Fruit fly (Drosophila melanogaster) whole organism, wandering third instar larva: ENCODE measurements around the gene CG33181.

ENCODE experiments used
- Abd-B ChIP-seq: fragments of >200 bp; optimal IDR thresholded peaks from 2 replicates; lab custom pipeline; 2017; ENCODE audit warnings: missing biosample characterization, missing genetic modification characterization
- CrebA ChIP-seq: fragments of 200-800 bp; sonication (Bioruptor generic); optimal IDR thresholded peaks from 2 replicates; lab custom pipeline; 2016; ENCODE audit warnings: missing biosample characterization, mild to moderate bottlenecking, missing genetic modification characterization, borderline replicate concordance
- Dfd ChIP-seq: fragments of >200 bp; optimal IDR thresholded peaks from 2 replicates; lab custom pipeline; 2017; ENCODE audit warnings: missing biosample characterization, missing genetic modification characterization
- Dif ChIP-seq: fragments of 200-275, 200-300 bp; sonication (Bioruptor generic); optimal IDR thresholded peaks from 2 replicates; lab custom pipeline; 2018; ENCODE audit warnings: missing biosample characterization, missing genetic modification characterization; ENCODE audit not compliant: partially characterized antibody
- GATAd ChIP-seq: sonication (Bioruptor generic); optimal IDR thresholded peaks from 2 replicates; lab custom pipeline; 2016; ENCODE audit warnings: missing biosample characterization, missing genetic modification characterization
- HLH106 ChIP-seq: fragments of 200-800 bp; optimal IDR thresholded peaks from 3 replicates; lab custom pipeline; 2019; ENCODE audit warnings: missing biosample characterization, mild to moderate bottlenecking, missing genetic modification characterization, moderate library complexity
- Hnf4 ChIP-seq: fragments of 200-800 bp; sonication (Bioruptor generic); optimal IDR thresholded peaks from 2 replicates; lab custom pipeline; 2016; ENCODE audit warnings: missing biosample characterization, mild to moderate bottlenecking, missing genetic modification characterization
- Hr78 ChIP-seq: fragments of >200 bp; optimal IDR thresholded peaks from 2 replicates; lab custom pipeline; 2017; ENCODE audit warnings: missing biosample characterization, missing genetic modification characterization
- Hr83 ChIP-seq: fragments of 200-300 bp; sonication (Bioruptor generic); optimal IDR thresholded peaks from 2 replicates; lab custom pipeline; 2016; ENCODE audit warnings: missing biosample characterization, mild to moderate bottlenecking, missing genetic modification characterization, moderate library complexity; ENCODE audit not compliant: poor library complexity, severe bottlenecking
- Myc ChIP-seq: fragments of >200 bp; optimal IDR thresholded peaks from 2 replicates; lab custom pipeline; 2017
- N ChIP-seq: fragments of >200 bp; optimal IDR thresholded peaks from 2 replicates; lab custom pipeline; 2018; ENCODE audit warnings: missing biosample characterization, missing external identifiers, missing genetic modification characterization
- OdsH ChIP-seq: fragments of 200-800 bp; sonication (Bioruptor generic); optimal IDR thresholded peaks from 2 replicates; lab custom pipeline; 2016; ENCODE audit warnings: missing biosample characterization, mild to moderate bottlenecking, missing genetic modification characterization
- Rel ChIP-seq, 2 experiments: fragments of 200-800 bp; sonication (Bioruptor generic) in 1 of 2; optimal IDR thresholded peaks; 2 replicates in 1 of 2; 3 replicates in 1 of 2; lab custom pipeline; 2016 to 2019; ENCODE audit warnings: mild to moderate bottlenecking in 2 of 2, missing biosample characterization in 2 of 2, missing genetic modification characterization in 2 of 2, moderate library complexity in 1 of 2
- Sp1 ChIP-seq: fragments of 200-800 bp; sonication (Bioruptor generic); optimal IDR thresholded peaks from 3 replicates; lab custom pipeline; 2019; ENCODE audit warnings: missing biosample characterization, mild to moderate bottlenecking, missing genetic modification characterization, moderate library complexity
- Vsx2 ChIP-seq: fragments of 200-300, 225-300 bp; sonication (Bioruptor generic); optimal IDR thresholded peaks from 2 replicates; lab custom pipeline; 2018; ENCODE audit warnings: missing biosample characterization, missing genetic modification characterization; ENCODE audit not compliant: partially characterized antibody
- br ChIP-seq: fragments of 200-800 bp; sonication (Bioruptor generic); optimal IDR thresholded peaks from 2 replicates; lab custom pipeline; 2016; ENCODE audit warnings: missing biosample characterization, missing genetic modification characterization
- brk ChIP-seq: fragments of 200-800 bp; sonication (Bioruptor generic); optimal IDR thresholded peaks from 2 replicates; lab custom pipeline; 2016; ENCODE audit warnings: missing biosample characterization, mild to moderate bottlenecking, missing genetic modification characterization
- dsf ChIP-seq: sonication (Bioruptor generic); optimal IDR thresholded peaks from 2 replicates; lab custom pipeline; 2016; ENCODE audit warnings: missing biosample characterization, missing genetic modification characterization, borderline replicate concordance
- ey ChIP-seq: fragments of 200-800 bp; sonication (Bioruptor generic); optimal IDR thresholded peaks from 2 replicates; lab custom pipeline; 2016; ENCODE audit warnings: missing biosample characterization, missing genetic modification characterization
- foxo ChIP-seq, 2 experiments: fragments of 200-800 bp; sonication (Bioruptor generic); optimal IDR thresholded peaks; 2 replicates in 1 of 2; 3 replicates in 1 of 2; lab custom pipeline; 2016 to 2017; ENCODE audit warnings: missing biosample characterization in 2 of 2, missing genetic modification characterization in 2 of 2
- fru ChIP-seq: fragments of 200-800 bp; sonication (Bioruptor generic); optimal IDR thresholded peaks from 3 replicates; lab custom pipeline; 2016; ENCODE audit warnings: missing biosample characterization, mild to moderate bottlenecking, missing genetic modification characterization
- h ChIP-seq: fragments of 200-800 bp; sonication (Bioruptor generic); optimal IDR thresholded peaks from 3 replicates; lab custom pipeline; 2016; ENCODE audit warnings: missing biosample characterization, mild to moderate bottlenecking, missing genetic modification characterization
- lola ChIP-seq: fragments of >200 bp; optimal IDR thresholded peaks from 2 replicates; lab custom pipeline; 2017; ENCODE audit warnings: missing biosample characterization, missing genetic modification characterization
- pan ChIP-seq: fragments of >200 bp; optimal IDR thresholded peaks from 2 replicates; lab custom pipeline; 2017
- psq ChIP-seq: fragments of 200-800 bp; sonication (Bioruptor generic); optimal IDR thresholded peaks from 3 replicates; lab custom pipeline; 2017; ENCODE audit warnings: missing biosample characterization, mild to moderate bottlenecking, missing genetic modification characterization, moderate library complexity
- rgr ChIP-seq: fragments of 200-800 bp; sonication (Bioruptor generic); optimal IDR thresholded peaks from 3 replicates; lab custom pipeline; 2016; ENCODE audit warnings: missing biosample characterization, mild to moderate bottlenecking, missing genetic modification characterization
- sv ChIP-seq: fragments of 200-800 bp; sonication (Bioruptor generic); optimal IDR thresholded peaks from 3 replicates; lab custom pipeline; 2016; ENCODE audit warnings: missing biosample characterization, missing genetic modification characterization
- tai ChIP-seq: sonication (Bioruptor generic); optimal IDR thresholded peaks from 2 replicates; lab custom pipeline; 2016; ENCODE audit warnings: missing biosample characterization, missing genetic modification characterization
- woc ChIP-seq: sonication (Bioruptor generic); optimal IDR thresholded peaks from 2 replicates; lab custom pipeline; 2016; ENCODE audit warnings: missing biosample characterization, mild to moderate bottlenecking, missing genetic modification characterization

Gene CG33181

DNA sequence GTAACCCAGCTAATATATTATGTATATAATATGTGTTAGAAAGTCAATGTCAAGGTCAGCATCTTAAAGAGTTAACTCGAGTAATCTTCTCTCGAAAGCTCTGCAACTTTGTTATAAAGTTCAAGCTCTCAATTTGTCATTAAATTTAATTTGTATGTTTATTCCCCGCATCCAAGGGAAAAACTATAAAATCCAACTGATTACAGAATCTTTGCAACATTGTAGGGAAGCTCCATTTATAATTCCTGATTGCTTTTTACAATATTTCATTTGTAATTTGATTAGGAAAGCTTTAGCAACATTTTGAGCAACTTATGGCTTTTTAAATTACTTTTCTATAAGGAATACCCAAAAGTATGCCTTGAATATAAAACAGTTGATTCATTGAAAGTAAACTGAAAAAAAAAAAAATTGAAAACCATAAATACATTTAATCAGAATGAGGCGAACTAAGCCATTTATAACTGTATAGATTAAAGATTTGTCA, 22.4 kb upstream of the CG33181 start:
- no peak for TF ChIP-seq pan (lab: Kevin White, UChicago)
- no peak for TF ChIP-seq Hr78 (GFP tag; lab: Kevin White, UChicago)
- no peak for TF ChIP-seq Vsx2 (GFP tag; lab: Kevin White, UChicago)
- no peak for TF ChIP-seq Rel (GFP tag; optimal IDR thresholded peaks at IDR 0.05; lab: Kevin White, UChicago)
- TF ChIP-seq Rel (tag; optimal IDR thresholded peaks at IDR 0.05; lab: Kevin White, UChicago) = no peak
- no peak for TF ChIP-seq OdsH (GFP tag; lab: Kevin White, UChicago)
- TF ChIP-seq Abd-B = no peak
- no peak for TF ChIP-seq Sp1
- no peak for TF ChIP-seq sv (GFP tag; lab: Kevin White, UChicago)
- no peak for TF ChIP-seq HLH106
- no peak for TF ChIP-seq brk (GFP tag; lab: Kevin White, UChicago)
- TF ChIP-seq Myc (lab: Kevin White, UChicago) = no peak
- no peak for TF ChIP-seq Dif (GFP tag; lab: Kevin White, UChicago)
- no peak for TF ChIP-seq Dfd (GFP tag; lab: Kevin White, UChicago)
- no peak for TF ChIP-seq psq (GFP tag; lab: Kevin White, UChicago)
- no peak for TF ChIP-seq rgr (GFP tag; lab: Kevin White, UChicago)
- TF ChIP-seq GATAd (GFP tag; lab: Kevin White, UChicago) = no peak
- TF ChIP-seq Hr83 (GFP tag; lab: Kevin White, UChicago) = no peak

DNA sequence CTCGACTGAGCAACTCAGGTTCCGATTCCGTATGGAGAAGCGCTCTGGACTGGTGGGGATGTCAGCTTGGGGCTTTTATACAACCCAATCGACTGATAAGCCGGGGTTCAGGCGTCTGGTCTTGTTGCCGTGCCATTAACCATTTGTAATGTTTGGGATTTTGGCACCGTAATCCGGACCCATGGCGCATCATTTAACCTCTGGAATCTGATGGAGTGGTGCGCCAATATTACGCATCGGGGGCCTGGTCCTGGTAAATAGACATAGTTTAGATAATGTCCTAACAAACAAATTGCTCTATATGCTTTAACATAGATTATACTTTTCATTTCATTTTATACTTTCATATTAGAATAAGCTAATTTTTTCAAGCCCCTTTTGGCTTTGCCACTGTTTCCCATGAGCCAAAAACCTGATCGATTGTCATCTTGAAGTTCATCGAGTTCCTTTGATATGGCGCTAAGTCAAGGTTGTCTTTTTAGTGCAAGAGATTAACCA, 20.1 kb upstream of the CG33181 start, which contains the start of gene CG12116:
CG12116 (minus strand) TSS at position 51 of the 498 bp plus-strand sequence.
- TF ChIP-seq HLH106 (peak; percentile 35), br (peak; percentile 53), fru (peak; percentile 65), OdsH (GFP tag; lab: Kevin White, UChicago) (peak; percentile 62), tai (GFP tag; lab: Kevin White, UChicago) (no peak), sv (GFP tag; lab: Kevin White, UChicago) (no peak), ey (GFP tag; lab: Kevin White, UChicago) (peak; percentile 71), Hnf4 (GFP tag; lab: Kevin White, UChicago) (peak; percentile 42), woc (no peak), rgr (GFP tag; lab: Kevin White, UChicago) (peak; percentile 66), Rel (GFP tag; optimal IDR thresholded peaks at IDR 0.05; lab: Kevin White, UChicago) (no peak), Rel (tag; optimal IDR thresholded peaks at IDR 0.05; lab: Kevin White, UChicago) (peak; percentile 80), foxo (GFP tag; optimal IDR thresholded peaks at IDR 0.05; lab: Kevin White, UChicago) (peak in 1 of 2 experiments; percentile 61), h (GFP tag; lab: Kevin White, UChicago) (peak; percentile 64), psq (GFP tag; lab: Kevin White, UChicago) (peak; percentile 9)

DNA sequence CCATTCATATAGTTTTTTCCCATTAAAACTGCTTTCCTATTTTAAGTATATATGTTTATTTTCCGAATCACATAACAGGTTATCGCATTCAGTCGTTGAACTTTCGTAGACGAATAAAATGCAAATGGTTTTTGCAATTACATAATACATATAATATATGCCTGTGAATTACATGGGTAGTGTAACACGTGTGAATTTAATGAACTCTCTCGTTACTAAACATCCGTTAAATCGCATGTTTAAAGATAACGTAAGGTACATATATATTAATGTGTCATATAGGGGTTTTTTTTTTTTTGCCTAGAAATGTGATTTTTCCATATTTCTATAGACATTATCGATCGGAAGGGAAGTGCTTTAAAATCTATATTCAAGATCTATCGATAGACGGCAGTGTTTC, 19.5 kb upstream of the CG33181 start:
- TF ChIP-seq Rel (GFP tag; optimal IDR thresholded peaks at IDR 0.05; lab: Kevin White, UChicago) = no peak
- peak; percentile 84 for TF ChIP-seq Rel (tag; optimal IDR thresholded peaks at IDR 0.05; lab: Kevin White, UChicago)
- TF ChIP-seq sv (GFP tag; lab: Kevin White, UChicago) = no peak
- TF ChIP-seq, all 38 proteins: peak for 1

DNA sequence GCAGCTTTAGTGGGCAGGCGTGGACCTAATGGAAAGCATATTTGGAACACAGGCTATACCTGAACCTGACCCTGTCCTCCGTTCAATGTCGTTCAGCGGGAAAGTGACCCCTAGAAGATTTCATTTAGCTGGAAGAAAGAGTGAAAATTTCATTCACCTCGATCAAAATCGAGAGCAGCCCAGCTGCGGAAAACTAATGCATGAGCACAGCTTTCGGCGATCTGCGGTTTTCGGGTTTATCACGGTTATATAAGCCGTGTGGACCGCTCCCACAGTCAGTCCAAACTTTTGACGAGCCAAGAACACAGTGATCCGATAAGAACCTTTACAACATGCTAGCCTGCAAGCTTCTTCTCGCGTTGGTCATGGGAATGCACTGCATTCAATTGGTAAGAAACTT, 18.6 kb upstream of the CG33181 start, which contains the start of gene Cp7Fa:
Cp7Fa (plus strand) TSS at position 301 of the 400 bp plus-strand sequence.
- TF ChIP-seq Dfd (GFP tag; lab: Kevin White, UChicago) = no peak
- no peak for TF ChIP-seq OdsH (GFP tag; lab: Kevin White, UChicago)
- no peak for TF ChIP-seq N (GFP tag; lab: Kevin White, UChicago)
- no peak for TF ChIP-seq lola
- TF ChIP-seq dsf (GFP tag; lab: Kevin White, UChicago) = no peak
- no peak for TF ChIP-seq tai (GFP tag; lab: Kevin White, UChicago)

dm6 chrX:8473339-8473887, 15.7 kb upstream of the CG33181 start, which contains the start of gene Cp7Fb:
Gene Cp7Fb, plus strand, starts transcription at chrX:8473837.
- TF ChIP-seq br (no peak), ey (GFP tag; lab: Kevin White, UChicago) (no peak), OdsH (GFP tag; lab: Kevin White, UChicago) (no peak), sv (GFP tag; lab: Kevin White, UChicago) (no peak), Vsx2 (GFP tag; lab: Kevin White, UChicago) (no peak), CrebA (GFP tag; lab: Kevin White, UChicago) (no peak)
